Worm (Caenorhabditis elegans) whole organism, mixed stage, embryonic: Measurements from ENCODE around the gene D1022.5.
"Not testable (repeated sequence)": the region's sequence is repeated elsewhere in the genome, so short reads cannot be mapped to it uniquely, and the experiment has no call there.

Experiments used
- M03D4.4 ChIP-seq: sonication (generic microtip); optimal IDR thresholded peaks from 2 replicates; lab custom pipeline; 2017; ENCODE audit warnings: mild to moderate bottlenecking, missing genetic modification characterization, missing compliant biosample characterization
- bed-3 ChIP-seq: fragments of 200-800 bp; sonication (Bioruptor generic); optimal IDR thresholded peaks from 3 replicates; lab custom pipeline; 2018; ENCODE audit warnings: mild to moderate bottlenecking, missing genetic modification characterization, moderate library complexity, missing compliant biosample characterization
- blmp-1 ChIP-seq: fragments of 150-350 bp; optimal IDR thresholded peaks from 2 replicates; lab custom pipeline; 2014; ENCODE audit warnings: missing biosample characterization, missing genetic modification characterization
- ceh-39 ChIP-seq: fragments of 150-350 bp; optimal IDR thresholded peaks from 2 replicates; lab custom pipeline; 2014; ENCODE audit warnings: missing biosample characterization, missing genetic modification characterization
- ceh-43 ChIP-seq: fragments of 200-800 bp; sonication (Bioruptor generic); optimal IDR thresholded peaks from 2 replicates; lab custom pipeline; 2018; ENCODE audit warnings: mild to moderate bottlenecking, missing genetic modification characterization, moderate library complexity, missing compliant biosample characterization
- ceh-83 ChIP-seq: fragments of 200-800 bp; sonication (Bioruptor generic); optimal IDR thresholded peaks from 2 replicates; lab custom pipeline; 2018; ENCODE audit warnings: mild to moderate bottlenecking, missing genetic modification characterization, missing compliant biosample characterization
- ces-1 ChIP-seq: fragments of 150-350 bp; optimal IDR thresholded peaks from 2 replicates; lab custom pipeline; 2014; ENCODE audit warnings: missing biosample characterization, missing genetic modification reagents, missing genetic modification characterization
- cnd-1 ChIP-seq: fragments of 200-800 bp; sonication (Bioruptor generic); optimal IDR thresholded peaks from 2 replicates; lab custom pipeline; 2018; ENCODE audit warnings: mild to moderate bottlenecking, missing genetic modification characterization, missing compliant biosample characterization
- drap-1 ChIP-seq: fragments of 200-800 bp; sonication (Bioruptor generic); optimal IDR thresholded peaks from 3 replicates; lab custom pipeline; 2018; ENCODE audit warnings: mild to moderate bottlenecking, missing genetic modification characterization, missing compliant biosample characterization
- elt-1 ChIP-seq: sonication (generic microtip); optimal IDR thresholded peaks from 2 replicates; lab custom pipeline; 2017; ENCODE audit warnings: missing genetic modification characterization, mild to moderate bottlenecking, missing compliant biosample characterization, antibody characterized with exemption, moderate library complexity, borderline replicate concordance; ENCODE audit not compliant: insufficient read depth
- elt-3 ChIP-seq: fragments of 150-350 bp; optimal IDR thresholded peaks from 2 replicates; lab custom pipeline; 2014; ENCODE audit warnings: missing biosample characterization, missing genetic modification characterization
- flh-1 ChIP-seq: fragments of 200-800 bp; sonication (Bioruptor generic); optimal IDR thresholded peaks from 2 replicates; lab custom pipeline; 2018; ENCODE audit warnings: mild to moderate bottlenecking, missing genetic modification characterization, moderate library complexity, missing compliant biosample characterization
- ham-2 ChIP-seq: fragments of 200-800 bp; sonication (Bioruptor generic); optimal IDR thresholded peaks from 2 replicates; lab custom pipeline; 2018; ENCODE audit warnings: mild to moderate bottlenecking, missing genetic modification characterization, missing compliant biosample characterization
- hlh-1 ChIP-seq: fragments of 150-350 bp; optimal IDR thresholded peaks from 2 replicates; lab custom pipeline; 2014; ENCODE audit warnings: missing biosample characterization, missing genetic modification reagents, missing genetic modification characterization
- lin-13 ChIP-seq: fragments of 150-350 bp; optimal IDR thresholded peaks from 2 replicates; lab custom pipeline; 2014; ENCODE audit warnings: missing biosample characterization, missing genetic modification characterization
- lin-32 ChIP-seq: fragments of 200-800 bp; sonication (Bioruptor generic); optimal IDR thresholded peaks from 2 replicates; lab custom pipeline; 2018; ENCODE audit warnings: mild to moderate bottlenecking, missing genetic modification characterization, missing compliant biosample characterization
- mab-5 ChIP-seq: fragments of 150-350 bp; optimal IDR thresholded peaks from 2 replicates; lab custom pipeline; 2014; ENCODE audit warnings: missing biosample characterization, missing genetic modification characterization
- mep-1 ChIP-seq: fragments of 150-350 bp; optimal IDR thresholded peaks from 2 replicates; lab custom pipeline; 2017; ENCODE audit warnings: missing biosample characterization, missing genetic modification reagents, missing genetic modification characterization, inconsistent platforms
- mls-2 ChIP-seq: sonication (generic microtip); optimal IDR thresholded peaks from 2 replicates; lab custom pipeline; 2016; ENCODE audit warnings: mild to moderate bottlenecking, missing genetic modification characterization, moderate library complexity, missing compliant biosample characterization
- nhr-12 ChIP-seq: fragments of 150-350 bp; optimal IDR thresholded peaks from 2 replicates; lab custom pipeline; 2014; ENCODE audit warnings: missing biosample characterization, missing genetic modification characterization
- nhr-2 ChIP-seq: fragments of 150-350 bp; optimal IDR thresholded peaks from 2 replicates; lab custom pipeline; 2014; ENCODE audit warnings: missing biosample characterization, missing genetic modification characterization
- nhr-28 ChIP-seq: fragments of 150-350 bp; optimal IDR thresholded peaks from 2 replicates; lab custom pipeline; 2014; ENCODE audit warnings: missing biosample characterization, missing genetic modification characterization
- nhr-76 ChIP-seq: sonication (generic microtip); optimal IDR thresholded peaks from 2 replicates; lab custom pipeline; 2017; ENCODE audit warnings: missing biosample characterization, missing genetic modification characterization
- pha-4 ChIP-seq: fragments of 150-350 bp; optimal IDR thresholded peaks from 2 replicates; lab custom pipeline; 2018; ENCODE audit warnings: missing biosample characterization, missing genetic modification reagents, missing genetic modification characterization
- sem-2 ChIP-seq: fragments of 200-800 bp; sonication (Bioruptor generic); optimal IDR thresholded peaks from 2 replicates; lab custom pipeline; 2018; ENCODE audit warnings: mild to moderate bottlenecking, missing genetic modification characterization, missing compliant biosample characterization
- snpc-4 ChIP-seq: fragments of 150-350 bp; optimal IDR thresholded peaks from 2 replicates; lab custom pipeline; 2014; ENCODE audit warnings: missing biosample characterization, missing genetic modification characterization
- tbx-8 ChIP-seq: fragments of 200-800 bp; sonication (Bioruptor generic); optimal IDR thresholded peaks from 2 replicates; lab custom pipeline; 2018; ENCODE audit warnings: mild to moderate bottlenecking, missing genetic modification characterization, moderate library complexity, missing compliant biosample characterization
- unc-120 ChIP-seq: sonication (generic microtip); optimal IDR thresholded peaks from 2 replicates; lab custom pipeline; 2017; ENCODE audit warnings: missing genetic modification characterization, missing compliant biosample characterization; ENCODE audit not compliant: poor library complexity, severe bottlenecking
- unc-39 ChIP-seq: fragments of 150-350 bp; optimal IDR thresholded peaks from 2 replicates; lab custom pipeline; 2014; ENCODE audit warnings: missing biosample characterization, missing genetic modification characterization
- unc-62 ChIP-seq: fragments of 150-350 bp; optimal IDR thresholded peaks from 2 replicates; lab custom pipeline; 2014; ENCODE audit warnings: missing biosample characterization, missing genetic modification reagents, missing genetic modification characterization
- zip-8 ChIP-seq: fragments of 150-350 bp; optimal IDR thresholded peaks from 2 replicates; lab custom pipeline; 2014; ENCODE audit warnings: missing biosample characterization, missing genetic modification characterization
- ztf-11 ChIP-seq: fragments of 150-350 bp; optimal IDR thresholded peaks from 2 replicates; lab custom pipeline; 2014; ENCODE audit warnings: missing biosample characterization, missing genetic modification characterization

Gene D1022.5

DNA sequence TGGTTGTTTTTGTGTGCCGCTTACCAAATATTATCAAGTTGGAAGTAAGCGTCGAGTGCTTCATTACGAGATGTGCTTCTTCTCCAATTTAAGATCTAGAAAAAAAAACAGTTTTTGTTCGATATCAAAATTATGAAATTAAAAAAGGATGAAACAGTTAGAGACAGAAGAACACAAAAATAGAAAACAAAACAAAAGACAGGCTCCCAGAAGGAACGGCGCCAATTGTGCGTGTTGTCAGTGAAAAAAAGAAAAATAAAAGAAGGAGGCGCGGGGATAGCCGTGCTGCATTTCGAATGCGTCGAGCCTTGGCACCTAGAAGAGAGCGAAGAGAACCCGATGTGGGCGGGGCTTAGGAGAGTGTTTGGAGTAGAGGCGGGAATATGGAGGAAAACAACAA is 6.9 kb upstream of the D1022.5 start, which contains the start of gene sro-1:
Gene sro-1 (minus strand): TSS at position 101 of the 400 bp plus-strand sequence.
- TF ChIP-seq M03D4.4 (no peak), lin-32 (GFP tag; lab: Kevin White, UChicago) (no peak)

DNA sequence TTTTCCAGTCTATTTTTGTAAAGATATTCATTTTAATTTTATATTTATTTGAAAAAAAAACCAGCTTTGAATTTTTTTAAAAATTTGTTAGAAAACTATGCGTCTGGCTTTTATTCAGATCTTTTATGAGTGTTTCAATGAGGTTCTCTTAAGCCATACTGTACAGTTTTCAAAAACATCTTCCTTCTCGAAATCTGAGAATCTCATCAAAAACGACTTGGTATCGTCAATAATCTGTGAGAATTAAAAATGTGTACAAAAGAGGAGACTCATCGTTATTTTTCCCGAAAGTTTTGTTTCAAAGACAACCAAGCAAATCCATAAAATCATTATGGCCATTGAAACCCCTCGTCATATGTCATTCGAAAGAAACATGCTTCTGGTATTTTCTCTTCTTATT is 599 bp upstream of the D1022.5 start, which contains the start of gene D1022.2:
Gene D1022.2 (plus strand): TSS at position 301 of the 400 bp plus-strand sequence.
- no peak for TF ChIP-seq mab-5 (tag; lab: Kevin White, UChicago)
- TF ChIP-seq unc-120 (tag; lab: Kevin White, UChicago) = no peak
- no peak for TF ChIP-seq unc-39 (tag; lab: Kevin White, UChicago)
- no peak for TF ChIP-seq mep-1 (tag; lab: Kevin White, UChicago)
- TF ChIP-seq ceh-39 = no peak
- no peak for TF ChIP-seq ces-1 (GFP tag; lab: Kevin White, UChicago)
- no peak for TF ChIP-seq cnd-1
- TF ChIP-seq pha-4 (tag; lab: Kevin White, UChicago) = no peak
- no peak for TF ChIP-seq blmp-1

DNA sequence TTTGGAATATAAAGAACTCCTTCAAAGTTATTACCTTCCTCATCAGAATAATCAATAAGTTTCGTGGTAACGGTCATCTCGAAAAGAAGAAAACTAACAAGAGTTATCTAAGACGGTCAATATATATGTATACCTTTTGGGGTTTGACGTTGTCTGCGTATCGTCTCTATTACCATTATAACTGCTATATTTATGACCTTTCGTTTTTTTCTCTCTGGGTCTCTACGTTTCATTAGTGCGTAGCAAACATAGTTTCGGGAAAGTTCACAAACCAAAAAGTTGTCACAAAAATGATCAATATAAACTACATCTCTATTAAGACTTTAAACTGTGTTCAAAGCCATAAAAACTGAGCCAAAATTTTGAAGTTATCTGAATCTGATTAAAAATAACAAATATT is 1.4 kb downstream of the D1022.5 start, which contains the start of gene D1022.4:
Gene D1022.4 (minus strand): TSS at position 83 of the 400 bp plus-strand sequence.
- no peak for TF ChIP-seq ztf-11 (tag; lab: Kevin White, UChicago)

DNA sequence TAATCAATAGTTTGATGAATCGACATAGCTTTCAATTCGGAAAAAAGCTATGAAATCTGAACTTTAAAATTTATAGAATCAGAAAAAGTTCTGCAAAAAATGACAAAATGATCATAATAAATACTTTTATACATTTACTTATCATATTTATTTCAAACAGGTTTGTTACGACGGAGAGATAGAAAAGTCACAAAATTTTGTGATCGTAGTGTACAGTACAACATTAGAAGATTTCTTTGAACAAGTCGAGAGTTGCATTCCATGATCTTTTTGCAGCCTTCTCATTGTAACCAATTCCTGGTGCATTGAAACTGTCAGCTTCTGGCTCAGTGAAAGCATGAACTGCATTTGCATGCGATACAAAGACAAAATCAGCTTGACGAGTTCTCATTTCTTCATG is 2.4 kb downstream of the D1022.5 start, which contains the start of gene D1022.3:
Gene D1022.3 (minus strand): TSS at position 101 of the 400 bp plus-strand sequence.
- no peak for TF ChIP-seq blmp-1
- no peak for TF ChIP-seq elt-3 (tag; lab: Kevin White, UChicago)
- TF ChIP-seq ceh-83 = no peak
- no peak for TF ChIP-seq M03D4.4
- no peak for TF ChIP-seq tbx-8 (GFP tag; lab: Kevin White, UChicago)
- TF ChIP-seq unc-39 (tag; lab: Kevin White, UChicago) = no peak
- TF ChIP-seq mep-1 (tag; lab: Kevin White, UChicago) = no peak
- no peak for TF ChIP-seq mls-2 (tag; lab: Kevin White, UChicago)
- no peak for TF ChIP-seq lin-32 (GFP tag; lab: Kevin White, UChicago)
- no peak for TF ChIP-seq hlh-1 (tag; lab: Kevin White, UChicago)
- no peak for TF ChIP-seq zip-8 (tag; lab: Kevin White, UChicago)
- no peak for TF ChIP-seq flh-1
- no peak for TF ChIP-seq mab-5 (tag; lab: Kevin White, UChicago)
- TF ChIP-seq nhr-12 = no peak
- no peak for TF ChIP-seq pha-4 (tag; lab: Kevin White, UChicago)
- no peak for TF ChIP-seq unc-62 (GFP tag; lab: Kevin White, UChicago)
- TF ChIP-seq ceh-39 = no peak
- no peak for TF ChIP-seq unc-120 (tag; lab: Kevin White, UChicago)

DNA sequence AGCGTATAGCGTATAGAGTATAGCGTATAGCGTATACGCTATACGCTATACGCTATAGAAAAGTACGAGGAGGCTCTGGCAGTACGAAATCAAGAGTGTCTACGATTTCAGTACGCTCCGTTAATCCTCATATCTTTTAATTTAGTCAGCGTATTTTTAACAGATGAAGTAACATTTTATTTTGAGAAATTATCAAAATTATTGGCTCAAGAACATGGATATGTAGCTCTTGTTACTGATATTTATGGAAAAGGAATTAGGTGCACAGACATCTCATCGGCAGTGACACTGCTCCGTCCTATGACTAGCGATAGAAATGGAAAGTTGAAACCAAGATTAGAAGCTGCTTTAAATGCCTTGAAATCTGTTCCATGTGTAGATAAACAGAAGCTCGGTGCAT is 23.6 kb downstream of the D1022.5 start, which contains the start of gene K02A2.1:
Gene K02A2.1 (plus strand): TSS at position 301 of the 400 bp plus-strand sequence.
- not testable (repeated sequence) for TF ChIP-seq mep-1 (tag; lab: Kevin White, UChicago); unc-39 (tag; lab: Kevin White, UChicago); snpc-4

DNA sequence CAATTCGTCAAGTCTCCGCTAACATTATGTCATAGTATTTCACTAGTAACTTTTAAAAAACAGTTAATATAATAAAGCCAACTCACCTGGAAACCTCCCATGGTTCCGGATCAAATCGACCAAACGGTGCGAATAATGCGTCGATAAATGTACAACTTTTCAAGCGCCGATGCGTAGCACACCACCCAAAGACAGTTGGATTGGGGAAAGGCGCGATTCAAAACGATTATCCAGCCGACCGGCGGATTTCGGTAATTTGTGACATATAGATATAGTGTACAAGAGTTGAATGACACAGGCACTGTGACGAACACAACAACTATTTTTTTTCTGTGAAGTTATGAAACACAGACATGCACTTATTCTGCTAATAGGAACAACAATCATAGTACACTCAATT is 24.4 kb downstream of the D1022.5 start, which contains the start of gene kcc-3:
Gene kcc-3 (minus strand): TSS at position 101 of the 400 bp plus-strand sequence.
- no peak for TF ChIP-seq sem-2
- no peak for TF ChIP-seq pha-4 (tag; lab: Kevin White, UChicago)
- TF ChIP-seq mls-2 (tag; lab: Kevin White, UChicago) = no peak
- TF ChIP-seq ceh-43 (GFP tag; lab: Kevin White, UChicago) = no peak
- no peak for TF ChIP-seq flh-1
- no peak for TF ChIP-seq nhr-76 (tag; lab: Kevin White, UChicago)
- TF ChIP-seq drap-1 (GFP tag; lab: Kevin White, UChicago) = no peak
- TF ChIP-seq zip-8 (tag; lab: Kevin White, UChicago) = no peak
- no peak for TF ChIP-seq ztf-11 (tag; lab: Kevin White, UChicago)
- no peak for TF ChIP-seq ceh-39
- TF ChIP-seq hlh-1 (tag; lab: Kevin White, UChicago) = no peak
- TF ChIP-seq lin-13 (tag; lab: Kevin White, UChicago) = no peak

DNA sequence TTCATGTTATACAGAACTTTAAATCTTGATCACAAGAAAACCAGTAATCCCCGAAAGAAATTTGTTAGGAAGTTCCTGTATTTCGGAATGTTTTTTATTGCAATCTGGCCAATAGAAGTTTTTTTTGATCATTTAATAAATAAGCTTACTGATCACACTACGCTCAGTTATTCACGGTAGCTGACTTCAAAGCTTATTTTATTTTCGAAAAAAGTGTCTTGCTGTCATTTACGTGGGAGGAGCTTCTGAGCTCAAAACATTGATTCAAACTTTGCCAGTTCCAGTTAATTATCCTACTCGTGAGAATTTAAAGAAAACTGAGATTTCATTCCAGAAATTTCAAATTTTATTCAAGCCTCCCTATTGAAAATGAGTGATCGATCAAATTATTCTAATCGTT is 26.3 kb downstream of the D1022.5 start, which contains the start of gene srd-54:
Gene srd-54 (plus strand): TSS at position 301 of the 400 bp plus-strand sequence.
- no peak for TF ChIP-seq ztf-11 (tag; lab: Kevin White, UChicago)
- no peak for TF ChIP-seq mls-2 (tag; lab: Kevin White, UChicago)
- no peak for TF ChIP-seq drap-1 (GFP tag; lab: Kevin White, UChicago)
- TF ChIP-seq elt-1 = no peak
- TF ChIP-seq nhr-2 (tag; lab: Kevin White, UChicago) = no peak
- no peak for TF ChIP-seq nhr-28
- TF ChIP-seq nhr-76 (tag; lab: Kevin White, UChicago) = no peak
- no peak for TF ChIP-seq cnd-1
- TF ChIP-seq bed-3 = no peak
- no peak for TF ChIP-seq mep-1 (tag; lab: Kevin White, UChicago)
- TF ChIP-seq ham-2 = no peak
- no peak for TF ChIP-seq lin-13 (tag; lab: Kevin White, UChicago)
- no peak for TF ChIP-seq blmp-1
- TF ChIP-seq flh-1 = no peak
- no peak for TF ChIP-seq tbx-8 (GFP tag; lab: Kevin White, UChicago)
- TF ChIP-seq ceh-39 = no peak
- TF ChIP-seq unc-120 (tag; lab: Kevin White, UChicago) = no peak
- TF ChIP-seq pha-4 (tag; lab: Kevin White, UChicago) = no peak
